Fruit fly (Drosophila melanogaster) whole organism, embryonic: ENCODE measurements around the gene CG42299.

Experiments
- B-H2 ChIP-seq: fragments of 200-800 bp; sonication (Bioruptor generic); optimal IDR thresholded peaks from 2 replicates; lab custom pipeline; 2018; ENCODE audit warnings: missing biosample characterization, mild to moderate bottlenecking, missing genetic modification characterization
- CG10543 ChIP-seq: fragments of 200-800 bp; sonication (Bioruptor generic); optimal IDR thresholded peaks from 3 replicates; lab custom pipeline; 2017; ENCODE audit warnings: missing biosample characterization, mild to moderate bottlenecking, missing genetic modification characterization, moderate library complexity
- CG10959 ChIP-seq: fragments of 200-800 bp; sonication (Bioruptor generic); IDR thresholded peaks from 2 replicates; pipeline ENCODE4 v1.3.6; 2022; ENCODE audit warnings: missing biosample characterization, missing genetic modification characterization
- CG11696 ChIP-seq: fragments of 200-800 bp; sonication (Bioruptor generic); IDR thresholded peaks from 2 replicates; pipeline ENCODE4 v1.3.6; 2022; ENCODE audit warnings: missing biosample characterization, missing genetic modification characterization
- CG12236 ChIP-seq: fragments of 200-800 bp; sonication (Bioruptor generic); optimal IDR thresholded peaks from 2 replicates; lab custom pipeline; 2016; ENCODE audit warnings: missing biosample characterization, missing genetic modification characterization
- CG12391 ChIP-seq: fragments of 200-800 bp; sonication (Bioruptor generic); optimal IDR thresholded peaks from 3 replicates; lab custom pipeline; 2018; ENCODE audit warnings: missing biosample characterization, mild to moderate bottlenecking, missing genetic modification characterization, moderate library complexity
- CG13894 ChIP-seq: fragments of 200-800 bp; sonication (Bioruptor generic); optimal IDR thresholded peaks from 3 replicates; lab custom pipeline; 2018; ENCODE audit warnings: missing biosample characterization, mild to moderate bottlenecking, missing genetic modification characterization, moderate library complexity
- CG14441 ChIP-seq: fragments of 200-800 bp; sonication (Bioruptor generic); IDR thresholded peaks from 2 replicates; pipeline ENCODE4 v1.3.6; 2022; ENCODE audit warnings: missing biosample characterization, missing genetic modification characterization
- CG15011 ChIP-seq: fragments of 200-800 bp; sonication (Bioruptor generic); optimal IDR thresholded peaks from 3 replicates; lab custom pipeline; 2018; ENCODE audit warnings: missing biosample characterization, mild to moderate bottlenecking, missing genetic modification characterization
- CG1602 ChIP-seq: fragments of 200-800 bp; sonication (Bioruptor generic); optimal IDR thresholded peaks from 3 replicates; lab custom pipeline; 2016; ENCODE audit warnings: missing biosample characterization, missing genetic modification characterization
- CG17186 ChIP-seq: fragments of 200-800 bp; sonication (Bioruptor generic); optimal IDR thresholded peaks from 3 replicates; lab custom pipeline; 2017; ENCODE audit warnings: missing biosample characterization, missing genetic modification reagents, missing genetic modification characterization
- CG17829 ChIP-seq: fragments of 200-800 bp; optimal IDR thresholded peaks from 2 replicates; lab custom pipeline; 2019; ENCODE audit warnings: missing biosample characterization, mild to moderate bottlenecking, missing genetic modification characterization, moderate library complexity
- CG2120 ChIP-seq: fragments of 200-800 bp; sonication (Bioruptor generic); optimal IDR thresholded peaks from 3 replicates; lab custom pipeline; 2016; ENCODE audit warnings: missing biosample characterization, missing genetic modification characterization
- CG4854 ChIP-seq: fragments of 200-800 bp; sonication (Bioruptor generic); optimal IDR thresholded peaks from 2 replicates; lab custom pipeline; 2016; ENCODE audit warnings: missing biosample characterization, missing genetic modification characterization, inconsistent platforms
- CG7928 ChIP-seq: fragments of 200-800 bp; sonication (Bioruptor generic); optimal IDR thresholded peaks from 2 replicates; lab custom pipeline; 2017; ENCODE audit warnings: missing biosample characterization, mild to moderate bottlenecking, missing genetic modification characterization
- CG8281 ChIP-seq: fragments of 200-800 bp; sonication (Bioruptor generic); optimal IDR thresholded peaks from 2 replicates; lab custom pipeline; 2018; ENCODE audit warnings: missing biosample characterization, mild to moderate bottlenecking, missing genetic modification characterization, moderate library complexity
- Dek ChIP-seq: fragments of 200-800 bp; sonication (Bioruptor generic); optimal IDR thresholded peaks from 3 replicates; lab custom pipeline; 2019; ENCODE audit warnings: missing biosample characterization, mild to moderate bottlenecking, missing genetic modification characterization, moderate library complexity
- Dfd ChIP-seq, 2 experiments: fragments of >200 bp; optimal IDR thresholded peaks; 2 replicates each; lab custom pipeline; 2017; ENCODE audit warnings: missing biosample characterization in 2 of 2, missing genetic modification characterization in 2 of 2
- Drgx ChIP-seq: fragments of 200-800 bp; sonication (Bioruptor generic); IDR thresholded peaks from 2 replicates; pipeline ENCODE4 v1.3.6; 2022; ENCODE audit warnings: missing biosample characterization, missing genetic modification characterization
- Eip74EF ChIP-seq, 2 experiments: fragments of 200-800 bp in 1 of 2; fragments of >200 bp in 1 of 2; sonication (Bioruptor generic) in 1 of 2; optimal IDR thresholded peaks; 2 replicates each; lab custom pipeline; 2017 to 2019; ENCODE audit warnings: missing biosample characterization in 2 of 2, missing genetic modification characterization in 2 of 2, mild to moderate bottlenecking in 1 of 2, moderate library complexity in 1 of 2
- HLH3B ChIP-seq: fragments of 200-800 bp; sonication (Bioruptor generic); IDR thresholded peaks from 2 replicates; pipeline ENCODE4 v1.3.6; 2022; ENCODE audit warnings: missing biosample characterization, missing genetic modification characterization
- HLHmδ ChIP-seq: fragments of 200-800 bp; sonication (Bioruptor generic); optimal IDR thresholded peaks from 2 replicates; lab custom pipeline; 2018; ENCODE audit warnings: missing biosample characterization, mild to moderate bottlenecking, missing genetic modification characterization, moderate library complexity
- Hand ChIP-seq: fragments of 200-800 bp; sonication (Bioruptor generic); optimal IDR thresholded peaks from 2 replicates; lab custom pipeline; 2017; ENCODE audit warnings: mild to moderate bottlenecking, missing biosample characterization, missing genetic modification reagents, missing genetic modification characterization
- MESR4 ChIP-seq: fragments of 200-800 bp; sonication (Bioruptor generic); optimal IDR thresholded peaks from 2 replicates; lab custom pipeline; 2018; ENCODE audit warnings: missing biosample characterization, mild to moderate bottlenecking, missing genetic modification characterization, moderate library complexity
- Neu2 ChIP-seq: fragments of 200-800 bp; sonication (Bioruptor generic); optimal IDR thresholded peaks from 3 replicates; lab custom pipeline; 2016; ENCODE audit warnings: missing biosample characterization, missing genetic modification characterization, borderline replicate concordance
- Oli ChIP-seq: fragments of 200-800 bp; sonication (Bioruptor generic); optimal IDR thresholded peaks from 2 replicates; lab custom pipeline; 2018; ENCODE audit warnings: missing biosample characterization, mild to moderate bottlenecking, missing genetic modification characterization, moderate library complexity
- PHDP ChIP-seq: fragments of 200-800 bp; sonication (Bioruptor generic); optimal IDR thresholded peaks from 3 replicates; lab custom pipeline; 2018; ENCODE audit warnings: missing biosample characterization, mild to moderate bottlenecking, missing genetic modification characterization, moderate library complexity
- Sox102F ChIP-seq: fragments of 200-800 bp; sonication (Bioruptor generic); optimal IDR thresholded peaks from 2 replicates; lab custom pipeline; 2018; ENCODE audit warnings: missing biosample characterization, mild to moderate bottlenecking, missing genetic modification characterization, moderate library complexity
- bcd ChIP-seq: fragments of 200-800 bp; sonication (Bioruptor generic); optimal IDR thresholded peaks from 2 replicates; lab custom pipeline; 2017; ENCODE audit warnings: missing biosample characterization, mild to moderate bottlenecking, missing genetic modification characterization
- croc ChIP-seq: fragments of 200-800 bp; sonication (Bioruptor generic); conservative IDR thresholded peaks from 3 replicates; pipeline ENCODE4 v1.3.6; 2022; ENCODE audit warnings: missing biosample characterization, missing genetic modification characterization
- dpn ChIP-seq, 2 experiments: fragments of 200-800 bp; sonication (Bioruptor generic); optimal IDR thresholded peaks; 3 replicates each; lab custom pipeline; 2016; ENCODE audit warnings: missing biosample characterization in 2 of 2, missing genetic modification characterization in 2 of 2
- gfzf ChIP-seq: fragments of 200-800 bp; sonication (Bioruptor generic); optimal IDR thresholded peaks from 2 replicates; lab custom pipeline; 2016; ENCODE audit warnings: missing biosample characterization, mild to moderate bottlenecking, missing genetic modification characterization, moderate library complexity
- gsb-n ChIP-seq: fragments of 200-800 bp; sonication (Bioruptor generic); optimal IDR thresholded peaks from 3 replicates; lab custom pipeline; 2018; ENCODE audit warnings: missing biosample characterization, mild to moderate bottlenecking, missing genetic modification characterization
- ind ChIP-seq: fragments of 200-800 bp; sonication (Bioruptor generic); optimal IDR thresholded peaks from 3 replicates; lab custom pipeline; 2016; ENCODE audit warnings: missing biosample characterization, missing genetic modification characterization
- lilli ChIP-seq: fragments of 200-800 bp; sonication (Bioruptor generic); optimal IDR thresholded peaks from 3 replicates; lab custom pipeline; 2016; ENCODE audit warnings: missing biosample characterization, missing genetic modification characterization
- lov ChIP-seq, 2 experiments: fragments of 200-800 bp in 1 of 2; fragments of >200 bp in 1 of 2; sonication (Bioruptor generic) in 1 of 2; IDR thresholded peaks in 1 of 2; optimal IDR thresholded peaks in 1 of 2; 2 replicates in 1 of 2; 3 replicates in 1 of 2; pipeline versions ENCODE4 v1.3.6 to Lab custom; 2017 to 2022; ENCODE audit warnings: missing biosample characterization in 1 of 2, missing genetic modification characterization in 1 of 2
- luna ChIP-seq: fragments of 200-800 bp; sonication (Bioruptor generic); optimal IDR thresholded peaks from 2 replicates; lab custom pipeline; 2016; ENCODE audit warnings: missing biosample characterization, missing genetic modification characterization
- mirr ChIP-seq: fragments of 200-800 bp; sonication (Bioruptor generic); optimal IDR thresholded peaks from 3 replicates; lab custom pipeline; 2018; ENCODE audit warnings: missing biosample characterization, mild to moderate bottlenecking, missing genetic modification characterization
- mld ChIP-seq: fragments of 200-800 bp; sonication (Bioruptor generic); IDR thresholded peaks from 3 replicates; pipeline ENCODE4 v1.3.6; 2022; ENCODE audit warnings: missing biosample characterization, missing genetic modification characterization; ENCODE audit not compliant: partially characterized antibody
- pb ChIP-seq: fragments of 200-800 bp; sonication (Bioruptor generic); optimal IDR thresholded peaks from 3 replicates; lab custom pipeline; 2016; ENCODE audit warnings: missing biosample characterization, missing genetic modification characterization
- peb ChIP-seq: fragments of 200-800 bp; sonication (Bioruptor generic); IDR thresholded peaks from 2 replicates; pipeline ENCODE4 v1.3.6; 2022; ENCODE audit warnings: missing biosample characterization, missing genetic modification characterization
- sd ChIP-seq: fragments of 200-800 bp; sonication (Bioruptor generic); optimal IDR thresholded peaks from 3 replicates; lab custom pipeline; 2018; ENCODE audit warnings: missing biosample characterization, mild to moderate bottlenecking, missing genetic modification characterization, moderate library complexity
- sens ChIP-seq: fragments of 200-800 bp; sonication (Bioruptor generic); peaks from one replicate; lab custom pipeline; 2016; ENCODE audit warnings: missing biosample characterization, missing genetic modification characterization
- slou ChIP-seq: fragments of 200-800 bp; sonication (Bioruptor generic); optimal IDR thresholded peaks from 3 replicates; lab custom pipeline; 2016; ENCODE audit warnings: missing biosample characterization, missing genetic modification characterization
- ssp ChIP-seq: fragments of 200-800 bp; sonication (Bioruptor generic); IDR thresholded peaks from 2 replicates; pipeline ENCODE4 v1.3.6; 2022; ENCODE audit warnings: missing biosample characterization, missing genetic modification characterization
- tin ChIP-seq: fragments of 200-800 bp; sonication (Bioruptor generic); optimal IDR thresholded peaks from 3 replicates; lab custom pipeline; 2016; ENCODE audit warnings: missing biosample characterization, missing genetic modification characterization
- tna ChIP-seq: fragments of 200-800 bp; sonication (Bioruptor generic); IDR thresholded peaks from 2 replicates; pipeline ENCODE4 v1.3.6; 2022; ENCODE audit warnings: missing biosample characterization, missing genetic modification characterization; ENCODE audit not compliant: partially characterized antibody
- trem ChIP-seq: fragments of 200-800 bp; optimal IDR thresholded peaks from 3 replicates; lab custom pipeline; 2019; ENCODE audit warnings: missing biosample characterization, mild to moderate bottlenecking, missing genetic modification characterization, moderate library complexity
- twi ChIP-seq: fragments of 200-800 bp; optimal IDR thresholded peaks from 2 replicates; lab custom pipeline; 2019; ENCODE audit warnings: missing biosample characterization, mild to moderate bottlenecking, missing genetic modification characterization, moderate library complexity

Gene CG42299

dm6 chrX:15594230-15594857 is 18.9 kb upstream of the CG42299 start (continued):
- TF ChIP-seq tna (GFP tag; lab: Robert Waterston, UW) (no peak), trem (tag; lab: Kevin White, UChicago) (peak; percentile 31), luna (no peak), Dek (tag; lab: Kevin White, UChicago) (no peak), Drgx (GFP tag; lab: Robert Waterston, UW) (no peak), CG8281 (no peak), CG10543 (GFP tag; lab: Kevin White, UChicago) (no peak), sens (peak; percentile 81), croc (peak; percentile 12; the same call in 1 of the 3 replicates), CG1602 (GFP tag; lab: Kevin White, UChicago) (peak; percentile 36), CG7928 (GFP tag; lab: Kevin White, UChicago) (no peak), dpn (GFP tag; optimal IDR thresholded peaks at IDR 0.05; lab: Kevin White, UChicago) (peak in 1 of 2 experiments; percentile 28), PHDP (tag; lab: Kevin White, UChicago) (peak; percentile 23), gfzf (GFP tag; lab: Kevin White, UChicago) (no peak), Hand (GFP tag; lab: Kevin White, UChicago) (no peak), pb (GFP tag; lab: Kevin White, UChicago) (no peak), Oli (tag; lab: Kevin White, UChicago) (no peak), CG2120 (GFP tag; lab: Kevin White, UChicago) (no peak), twi (tag; lab: Kevin White, UChicago) (peak; percentile 51), Neu2 (GFP tag; lab: Kevin White, UChicago) (no peak), tin (GFP tag; lab: Kevin White, UChicago) (peak; percentile 29), Sox102F (GFP tag; lab: Kevin White, UChicago) (peak; percentile 52), sd (peak; percentile 28), B-H2 (no peak), mld (GFP tag; lab: Robert Waterston, UW) (no peak), slou (GFP tag; lab: Kevin White, UChicago) (no peak), HLHmδ (GFP tag; lab: Kevin White, UChicago) (no peak), ssp (0 out of 2 replicates have a peak, but pooled peaks have one; percentile 15), MESR4 (GFP tag; lab: Kevin White, UChicago) (no peak), CG13894 (tag; lab: Kevin White, UChicago) (no peak), lilli (peak; percentile 16), CG11696 (no peak), lov (optimal IDR thresholded peaks at IDR 0.05; lab: Kevin White, UChicago) (no peak), lov (GFP tag; IDR thresholded peaks at IDR 0.05; lab: Robert Waterston, UW) (no peak), Eip74EF (GFP tag; optimal IDR thresholded peaks at IDR 0.05; lab: Kevin White, UChicago) (no peak), CG12391 (tag; lab: Kevin White, UChicago) (no peak), ind (GFP tag; lab: Kevin White, UChicago) (peak; percentile 5), CG12236 (GFP tag; lab: Kevin White, UChicago) (no peak), CG17186 (GFP tag; lab: Kevin White, UChicago) (no peak), bcd (GFP tag; lab: Kevin White, UChicago) (peak; percentile 7), mirr (GFP tag; lab: Kevin White, UChicago) (no peak), CG10959 (GFP tag; lab: Robert Waterston, UW) (peak; percentile 34; the same call in 1 of the 2 replicates), gsb-n (tag; lab: Kevin White, UChicago) (no peak), CG4854 (GFP tag; lab: Kevin White, UChicago) (no peak), CG17829 (tag; lab: Kevin White, UChicago) (peak; percentile 24), CG15011 (GFP tag; lab: Kevin White, UChicago) (no peak), HLH3B (GFP tag; lab: Robert Waterston, UW) (peak; percentile 49), CG14441 (GFP tag; lab: Robert Waterston, UW) (peak; percentile 60), Dfd (GFP tag; optimal IDR thresholded peaks at IDR 0.05; lab: Kevin White, UChicago) (no peak), peb (no peak)
